Worm (Caenorhabditis elegans) whole organism, midembryonic: ENCODE data around the gene Y38E10A.35.

Source experiments
- T22C8.4 ChIP-seq: fragments of 200-800 bp; sonication (Bioruptor generic); IDR thresholded peaks from 2 replicates; pipeline ENCODE4 v1.3.6; 2022; ENCODE audit warnings: missing genetic modification characterization, missing compliant biosample characterization
- cog-1 ChIP-seq: sonication (generic microtip); optimal IDR thresholded peaks from 2 replicates; lab custom pipeline; 2016; ENCODE audit warnings: missing genetic modification characterization, missing compliant biosample characterization
- flt-1 ChIP-seq: fragments of 200-800 bp; sonication (Bioruptor generic); IDR thresholded peaks from 2 replicates; pipeline ENCODE4 v1.3.6; 2022; ENCODE audit warnings: missing genetic modification characterization, missing compliant biosample characterization
- ref-1 ChIP-seq: fragments of 200-800 bp; sonication (Bioruptor generic); conservative IDR thresholded peaks from 2 replicates; pipeline ENCODE4 v1.3.6; 2022; ENCODE audit warnings: missing genetic modification reagents, missing genetic modification characterization, missing compliant biosample characterization
- ztf-23 ChIP-seq: fragments of 200-800 bp; sonication (Bioruptor generic); IDR thresholded peaks from 2 replicates; pipeline ENCODE4 v1.3.6; 2022; ENCODE audit warnings: missing genetic modification reagents, missing genetic modification characterization, missing compliant biosample characterization
- ztf-29 ChIP-seq: fragments of 200-800 bp; sonication (Bioruptor generic); IDR thresholded peaks from 2 replicates; pipeline ENCODE4 v1.3.6; 2022; ENCODE audit warnings: missing genetic modification reagents, missing genetic modification characterization, missing compliant biosample characterization

- TF ChIP-seq T22C8.4 (GFP tag; lab: Robert Waterston, UW): no peak
- no peak for TF ChIP-seq cog-1 (tag; lab: Kevin White, UChicago)
- no peak for TF ChIP-seq ztf-23
- TF ChIP-seq flt-1 (GFP tag; lab: Robert Waterston, UW): no peak
- TF ChIP-seq ref-1: no peak
- no peak for TF ChIP-seq ztf-29 (GFP tag; lab: Robert Waterston, UW)
These were observed 33.3 kb downstream of the Y38E10A.35 start for ce11 chrII:12539395-12539794.
